Fruit fly (Drosophila melanogaster) whole organism, embryonic: ENCODE measurements around the gene ArfGAP3.

Experiments used
- ATbp ChIP-seq: fragments of 200-800 bp; sonication (Bioruptor generic); optimal IDR thresholded peaks from 2 replicates; lab custom pipeline; 2017; ENCODE audit warnings: missing biosample characterization, mild to moderate bottlenecking, missing genetic modification characterization, missing genetic modification reagents
- CG10543 ChIP-seq: fragments of 200-800 bp; sonication (Bioruptor generic); optimal IDR thresholded peaks from 3 replicates; lab custom pipeline; 2017; ENCODE audit warnings: missing biosample characterization, mild to moderate bottlenecking, missing genetic modification characterization, moderate library complexity
- CG10959 ChIP-seq: fragments of 200-800 bp; sonication (Bioruptor generic); IDR thresholded peaks from 2 replicates; pipeline ENCODE4 v1.3.6; 2022; ENCODE audit warnings: missing biosample characterization, missing genetic modification characterization
- CG10979 ChIP-seq: fragments of 200-800 bp; sonication (Bioruptor generic); optimal IDR thresholded peaks from 2 replicates; lab custom pipeline; 2018; ENCODE audit warnings: missing biosample characterization, mild to moderate bottlenecking, missing genetic modification characterization, moderate library complexity
- CG11456 ChIP-seq: fragments of 200-800 bp; sonication (Bioruptor generic); IDR thresholded peaks from 3 replicates; pipeline ENCODE4 v1.3.6; 2022; ENCODE audit warnings: missing biosample characterization, missing genetic modification characterization
- CG11696 ChIP-seq: fragments of 200-800 bp; sonication (Bioruptor generic); IDR thresholded peaks from 2 replicates; pipeline ENCODE4 v1.3.6; 2022; ENCODE audit warnings: missing biosample characterization, missing genetic modification characterization
- CG12219 ChIP-seq: fragments of 200-800 bp; sonication (Bioruptor generic); optimal IDR thresholded peaks from 3 replicates; lab custom pipeline; 2018; ENCODE audit warnings: missing biosample characterization, mild to moderate bottlenecking, missing genetic modification characterization
- CG12236 ChIP-seq: fragments of 200-800 bp; sonication (Bioruptor generic); optimal IDR thresholded peaks from 2 replicates; lab custom pipeline; 2016; ENCODE audit warnings: missing biosample characterization, missing genetic modification characterization
- CG12942 ChIP-seq: fragments of 200-800 bp; sonication (Bioruptor generic); optimal IDR thresholded peaks from 3 replicates; lab custom pipeline; 2016; ENCODE audit warnings: missing biosample characterization, missing genetic modification characterization
- CG13296 ChIP-seq: fragments of 200-800 bp; sonication (Bioruptor generic); optimal IDR thresholded peaks from 3 replicates; lab custom pipeline; 2018; ENCODE audit warnings: missing biosample characterization, mild to moderate bottlenecking, missing genetic modification characterization
- CG15269 ChIP-seq: fragments of 200-800 bp; sonication (Bioruptor generic); optimal IDR thresholded peaks from 2 replicates; lab custom pipeline; 2018; ENCODE audit warnings: missing biosample characterization, mild to moderate bottlenecking, missing genetic modification characterization, moderate library complexity
- CG16815 ChIP-seq: fragments of 200-800 bp; sonication (Bioruptor generic); optimal IDR thresholded peaks from 3 replicates; lab custom pipeline; 2017; ENCODE audit warnings: missing biosample characterization, mild to moderate bottlenecking, missing genetic modification characterization
- CG2712 ChIP-seq: fragments of 200-800 bp; optimal IDR thresholded peaks from 3 replicates; lab custom pipeline; 2019; ENCODE audit warnings: missing biosample characterization, mild to moderate bottlenecking, missing genetic modification characterization, moderate library complexity
- CG2875 ChIP-seq: fragments of 200-800 bp; sonication (Bioruptor generic); optimal IDR thresholded peaks from 2 replicates; lab custom pipeline; 2017; ENCODE audit warnings: missing biosample characterization, mild to moderate bottlenecking, missing genetic modification characterization, missing genetic modification reagents
- CG3065 ChIP-seq: fragments of 200-800 bp; sonication (Bioruptor generic); optimal IDR thresholded peaks from 2 replicates; lab custom pipeline; 2016; ENCODE audit warnings: missing biosample characterization, missing genetic modification characterization
- CG34224 ChIP-seq: fragments of 200-800 bp; sonication (Bioruptor generic); IDR thresholded peaks from 3 replicates; pipeline ENCODE4 v1.3.6; 2022; ENCODE audit warnings: missing biosample characterization, missing genetic modification characterization; ENCODE audit not compliant: partially characterized antibody
- CG4707 ChIP-seq: fragments of 200-800 bp; sonication (Bioruptor generic); optimal IDR thresholded peaks from 2 replicates; lab custom pipeline; 2018; ENCODE audit warnings: missing biosample characterization, mild to moderate bottlenecking, missing genetic modification characterization, moderate library complexity
- CG6683 ChIP-seq: fragments of 200-800 bp; sonication (Bioruptor generic); optimal IDR thresholded peaks from 2 replicates; lab custom pipeline; 2017; ENCODE audit warnings: missing biosample characterization, mild to moderate bottlenecking, missing genetic modification characterization, missing genetic modification reagents
- CG7839 ChIP-seq: fragments of 200-800 bp; sonication (Bioruptor generic); optimal IDR thresholded peaks from 3 replicates; lab custom pipeline; 2018; ENCODE audit warnings: missing biosample characterization, mild to moderate bottlenecking, missing genetic modification characterization, moderate library complexity
- CG7963 ChIP-seq: fragments of 200-800 bp; sonication (Bioruptor generic); IDR thresholded peaks from 3 replicates; pipeline ENCODE4 v1.3.6; 2022; ENCODE audit warnings: missing biosample characterization, missing genetic modification characterization; ENCODE audit not compliant: partially characterized antibody
- CG9817 ChIP-seq: fragments of 200-800 bp; sonication (Bioruptor generic); optimal IDR thresholded peaks from 2 replicates; lab custom pipeline; 2018; ENCODE audit warnings: missing biosample characterization, mild to moderate bottlenecking, missing genetic modification characterization, moderate library complexity
- CG9932 ChIP-seq: fragments of 200-800 bp; sonication (Bioruptor generic); IDR thresholded peaks from 2 replicates; pipeline ENCODE4 v1.3.6; 2022; ENCODE audit warnings: missing biosample characterization, missing genetic modification characterization
- Dbx ChIP-seq: fragments of 200-800 bp; sonication (Bioruptor generic); IDR thresholded peaks from 3 replicates; pipeline ENCODE4 v1.3.6; 2022; ENCODE audit warnings: missing biosample characterization, missing genetic modification characterization
- Dek ChIP-seq: fragments of 200-800 bp; sonication (Bioruptor generic); optimal IDR thresholded peaks from 3 replicates; lab custom pipeline; 2019; ENCODE audit warnings: missing biosample characterization, mild to moderate bottlenecking, missing genetic modification characterization, moderate library complexity
- Ets65A ChIP-seq: fragments of 200-800 bp; sonication (Bioruptor generic); peaks from one replicate; lab custom pipeline; 2016; ENCODE audit warnings: missing biosample characterization, missing genetic modification characterization
- GATAe ChIP-seq: fragments of 200-800 bp; sonication (Bioruptor generic); conservative IDR thresholded peaks from 2 replicates; pipeline ENCODE4 v1.3.6; 2022; ENCODE audit warnings: missing biosample characterization, missing genetic modification characterization
- Gug ChIP-seq: fragments of 200-800 bp; sonication (Bioruptor generic); IDR thresholded peaks from 4 replicates; pipeline ENCODE4 v1.3.6; 2022; ENCODE audit warnings: missing biosample characterization, missing genetic modification characterization
- MBD-R2 ChIP-seq: fragments of 200-800 bp; sonication (Bioruptor generic); IDR thresholded peaks from 2 replicates; pipeline ENCODE4 v1.3.6; 2022; ENCODE audit warnings: missing biosample characterization, missing genetic modification characterization
- Xrp1 ChIP-seq: fragments of 200-800 bp; sonication (Bioruptor generic); IDR thresholded peaks from 2 replicates; pipeline ENCODE4 v1.3.6; 2022; ENCODE audit warnings: missing biosample characterization, missing genetic modification characterization
- bigmax ChIP-seq: fragments of 200-800 bp; sonication (Bioruptor generic); optimal IDR thresholded peaks from 2 replicates; lab custom pipeline; 2018; ENCODE audit warnings: missing biosample characterization, mild to moderate bottlenecking, missing genetic modification characterization
- ci ChIP-seq: fragments of 200-800 bp; sonication (Bioruptor generic); IDR thresholded peaks from 3 replicates; pipeline ENCODE4 v1.3.6; 2022; ENCODE audit warnings: missing biosample characterization, missing genetic modification characterization
- dmrt99B ChIP-seq: fragments of 200-800 bp; sonication (Bioruptor generic); optimal IDR thresholded peaks from 2 replicates; lab custom pipeline; 2018; ENCODE audit warnings: missing biosample characterization, mild to moderate bottlenecking, missing genetic modification characterization, moderate library complexity
- fd102C ChIP-seq: fragments of 200-800 bp; sonication (Bioruptor generic); optimal IDR thresholded peaks from 2 replicates; lab custom pipeline; 2018; ENCODE audit warnings: missing biosample characterization, mild to moderate bottlenecking, missing genetic modification characterization, moderate library complexity
- gfzf ChIP-seq: fragments of 200-800 bp; sonication (Bioruptor generic); optimal IDR thresholded peaks from 2 replicates; lab custom pipeline; 2016; ENCODE audit warnings: missing biosample characterization, mild to moderate bottlenecking, missing genetic modification characterization, moderate library complexity
- ind ChIP-seq: fragments of 200-800 bp; sonication (Bioruptor generic); optimal IDR thresholded peaks from 3 replicates; lab custom pipeline; 2016; ENCODE audit warnings: missing biosample characterization, missing genetic modification characterization
- kay ChIP-seq: fragments of 200-800 bp; sonication (Bioruptor generic); optimal IDR thresholded peaks from 2 replicates; lab custom pipeline; 2016; ENCODE audit warnings: missing biosample characterization, missing genetic modification characterization
- lab ChIP-seq: fragments of 200-800 bp; sonication (Bioruptor generic); optimal IDR thresholded peaks from 3 replicates; lab custom pipeline; 2017; ENCODE audit warnings: missing biosample characterization, missing genetic modification characterization, mild to moderate bottlenecking, moderate library complexity, missing genetic modification reagents
- lov ChIP-seq, 2 experiments: fragments of 200-800 bp in 1 of 2; fragments of >200 bp in 1 of 2; sonication (Bioruptor generic) in 1 of 2; IDR thresholded peaks in 1 of 2; optimal IDR thresholded peaks in 1 of 2; 2 replicates in 1 of 2; 3 replicates in 1 of 2; pipeline versions ENCODE4 v1.3.6 to Lab custom; 2017 to 2022; ENCODE audit warnings: missing biosample characterization in 1 of 2, missing genetic modification characterization in 1 of 2
- nerfin-1 ChIP-seq: fragments of 200-800 bp; sonication (Bioruptor generic); optimal IDR thresholded peaks from 3 replicates; lab custom pipeline; 2019; ENCODE audit warnings: missing biosample characterization, mild to moderate bottlenecking, missing genetic modification characterization, moderate library complexity
- odd ChIP-seq: fragments of 200-800 bp; sonication (Bioruptor generic); optimal IDR thresholded peaks from 2 replicates; lab custom pipeline; 2017; ENCODE audit warnings: missing biosample characterization, mild to moderate bottlenecking, missing genetic modification characterization
- pnt ChIP-seq: fragments of 200-800 bp; sonication (Bioruptor generic); optimal IDR thresholded peaks from 3 replicates; lab custom pipeline; 2016; ENCODE audit warnings: missing biosample characterization, missing genetic modification characterization
- prd ChIP-seq, 3 experiments: fragments of >200 bp in 2 of 3; fragments of 200-800 bp in 1 of 3; sonication (Bioruptor generic) in 1 of 3; optimal IDR thresholded peaks in 2 of 3; IDR thresholded peaks in 1 of 3; 2 replicates in 2 of 3; 3 replicates in 1 of 3; pipeline versions ENCODE4 v1.3.6 to Lab custom; 2017 to 2022; ENCODE audit warnings: missing biosample characterization in 1 of 3, missing genetic modification characterization in 1 of 3
- salm ChIP-seq: fragments of 200-800 bp; sonication (Bioruptor generic); optimal IDR thresholded peaks from 2 replicates; lab custom pipeline; 2018; ENCODE audit warnings: missing biosample characterization, mild to moderate bottlenecking, missing genetic modification characterization
- sc ChIP-seq, 3 experiments: fragments of >200 bp in 2 of 3; fragments of 200-800 bp in 1 of 3; sonication (Bioruptor generic) in 1 of 3; optimal IDR thresholded peaks; 2 replicates in 2 of 3; 3 replicates in 1 of 3; lab custom pipeline; 2017; ENCODE audit warnings: mild to moderate bottlenecking in 1 of 3, missing biosample characterization in 1 of 3, missing genetic modification characterization in 1 of 3, missing genetic modification reagents in 1 of 3
- sd ChIP-seq: fragments of 200-800 bp; sonication (Bioruptor generic); optimal IDR thresholded peaks from 3 replicates; lab custom pipeline; 2018; ENCODE audit warnings: missing biosample characterization, mild to moderate bottlenecking, missing genetic modification characterization, moderate library complexity
- sim ChIP-seq: fragments of 200-800 bp; sonication (Bioruptor generic); IDR thresholded peaks from 2 replicates; pipeline ENCODE4 v1.3.6; 2022; ENCODE audit warnings: missing biosample characterization, missing genetic modification characterization
- so ChIP-seq: fragments of 200-800 bp; sonication (Bioruptor generic); IDR thresholded peaks from 3 replicates; pipeline ENCODE4 v1.3.6; 2022; ENCODE audit warnings: missing biosample characterization, missing genetic modification characterization

ArfGAP3 gene

dm6 chr3L:22741389-22742120 is 24.2 kb upstream of the ArfGAP3 start, which contains the start of gene CG7369 (continued):
- TF ChIP-seq prd (optimal IDR thresholded peaks at IDR 0.05; lab: Kevin White, UChicago) = no peak
- TF ChIP-seq prd (GFP tag; IDR thresholded peaks at IDR 0.05; lab: Robert Waterston, UW) = peak; percentile 87
- peak; percentile 69 for TF ChIP-seq CG2875 (GFP tag; lab: Kevin White, UChicago)
- peak; percentile 33 for TF ChIP-seq CG12219 (GFP tag; lab: Kevin White, UChicago)
- peak; percentile 65 for TF ChIP-seq pnt (GFP tag; lab: Kevin White, UChicago)
- TF ChIP-seq lov (optimal IDR thresholded peaks at IDR 0.05; lab: Kevin White, UChicago) = no peak
- TF ChIP-seq lov (GFP tag; IDR thresholded peaks at IDR 0.05; lab: Robert Waterston, UW) = no peak
- peak; percentile 78 for TF ChIP-seq Xrp1
- TF ChIP-seq CG12236 (GFP tag; lab: Kevin White, UChicago) = peak; percentile 16
- TF ChIP-seq so = peak; percentile 54; the same call in 1 of the 3 replicates
- peak; percentile 70 for TF ChIP-seq CG6683
- peak; percentile 86 for TF ChIP-seq CG2712 (tag; lab: Kevin White, UChicago)
- TF ChIP-seq bigmax (GFP tag; lab: Kevin White, UChicago) = no peak
- peak; percentile 75 for TF ChIP-seq CG7839 (tag; lab: Kevin White, UChicago)
- peak; percentile 78 for TF ChIP-seq ci (GFP tag; lab: Robert Waterston, UW)
- TF ChIP-seq CG11696 (GFP tag; lab: Robert Waterston, UW) = 0 out of 2 replicates have a peak, but pooled peaks have one; percentile 45
- no peak for TF ChIP-seq CG7963 (GFP tag; lab: Robert Waterston, UW)
- TF ChIP-seq MBD-R2 = peak; percentile 60
- TF ChIP-seq CG10979 (tag; lab: Kevin White, UChicago) = peak; percentile 66
- TF ChIP-seq odd = peak; percentile 78
- peak; percentile 91 for TF ChIP-seq CG10543 (GFP tag; lab: Kevin White, UChicago)
- TF ChIP-seq CG3065 (GFP tag; lab: Kevin White, UChicago) = peak; percentile 66
- TF ChIP-seq CG11456 (GFP tag; lab: Robert Waterston, UW) = peak; percentile 85
- TF ChIP-seq CG9932 (GFP tag; lab: Robert Waterston, UW) = peak; percentile 91
- TF ChIP-seq fd102C (GFP tag; lab: Kevin White, UChicago) = no peak
- no peak for TF ChIP-seq gfzf
- no peak for TF ChIP-seq sc (optimal IDR thresholded peaks at IDR 0.05; lab: Kevin White, UChicago)
- TF ChIP-seq sc (GFP tag; optimal IDR thresholded peaks at IDR 0.05; lab: Kevin White, UChicago) = peak; percentile 76
- peak; percentile 59; the same call in 2 of the 3 replicates for TF ChIP-seq CG34224 (GFP tag; lab: Robert Waterston, UW)
- peak; percentile 71 for TF ChIP-seq CG13296 (GFP tag; lab: Kevin White, UChicago)
- no peak for TF ChIP-seq CG4707 (GFP tag; lab: Kevin White, UChicago)
- TF ChIP-seq kay (GFP tag; lab: Kevin White, UChicago) = peak; percentile 76
- peak; percentile 82 for TF ChIP-seq Dek (tag; lab: Kevin White, UChicago)
- peak; percentile 90 for TF ChIP-seq ind
- 0 out of 2 replicates have a peak, but pooled peaks have one; percentile 26 for TF ChIP-seq GATAe (GFP tag; lab: Robert Waterston, UW)
- TF ChIP-seq sd (tag; lab: Kevin White, UChicago) = peak; percentile 61
- peak; percentile 89 for TF ChIP-seq Dbx
- peak; percentile 88 for TF ChIP-seq CG16815 (GFP tag; lab: Kevin White, UChicago)
- peak; percentile 86 for TF ChIP-seq CG9817 (tag; lab: Kevin White, UChicago)
- peak; percentile 42 for TF ChIP-seq ATbp (GFP tag; lab: Kevin White, UChicago)
- peak; percentile 69 for TF ChIP-seq nerfin-1 (tag; lab: Kevin White, UChicago)
- peak; percentile 68 for TF ChIP-seq CG10959
- TF ChIP-seq CG12942 = peak; percentile 81
- peak; percentile 79 for TF ChIP-seq CG15269
- TF ChIP-seq Gug (GFP tag; lab: Robert Waterston, UW) = peak; percentile 79
- TF ChIP-seq Ets65A = peak; percentile 98
- peak; percentile 33 for TF ChIP-seq salm (tag; lab: Kevin White, UChicago)
- TF ChIP-seq dmrt99B (tag; lab: Kevin White, UChicago) = peak; percentile 76
- peak; percentile 83 for TF ChIP-seq lab
- TF ChIP-seq sim (GFP tag; lab: Robert Waterston, UW) = no peak
